Fruit fly (Drosophila melanogaster) whole organism, embryonic: ENCODE results near the gene CG31224.
A peak's percentile ranks its signal among the peaks of the same experiment; 100 is the strongest.

ENCODE experiments used
- Asciz ChIP-seq: fragments of 200-800 bp; sonication (Bioruptor generic); optimal IDR thresholded peaks from 2 replicates; lab custom pipeline; 2017; ENCODE audit warnings: missing biosample characterization, mild to moderate bottlenecking, missing genetic modification characterization, missing genetic modification reagents
- Bdp1 ChIP-seq: fragments of 200-800 bp; sonication (Bioruptor generic); optimal IDR thresholded peaks from 3 replicates; lab custom pipeline; 2016; ENCODE audit warnings: missing biosample characterization, missing genetic modification characterization
- Bgb ChIP-seq: fragments of 200-800 bp; sonication (Bioruptor generic); IDR thresholded peaks from 2 replicates; pipeline ENCODE4 v1.3.6; 2022; ENCODE audit warnings: missing biosample characterization, missing genetic modification characterization; ENCODE audit not compliant: partially characterized antibody
- CG1024 ChIP-seq: fragments of 200-800 bp; sonication (Bioruptor generic); IDR thresholded peaks from 2 replicates; pipeline ENCODE4 v1.3.6; 2022; ENCODE audit warnings: missing biosample characterization, missing genetic modification characterization
- CG12391 ChIP-seq: fragments of 200-800 bp; sonication (Bioruptor generic); optimal IDR thresholded peaks from 3 replicates; lab custom pipeline; 2018; ENCODE audit warnings: missing biosample characterization, mild to moderate bottlenecking, missing genetic modification characterization, moderate library complexity
- CG12659 ChIP-seq: fragments of 200-800 bp; sonication (Bioruptor generic); optimal IDR thresholded peaks from 3 replicates; lab custom pipeline; 2017; ENCODE audit warnings: mild to moderate bottlenecking, missing biosample characterization, missing genetic modification reagents, missing genetic modification characterization
- CG15514 ChIP-seq: fragments of 200-800 bp; sonication (Bioruptor generic); optimal IDR thresholded peaks from 3 replicates; lab custom pipeline; 2017; ENCODE audit warnings: missing biosample characterization, missing genetic modification characterization, mild to moderate bottlenecking, moderate library complexity, missing genetic modification reagents
- CG17385 ChIP-seq: fragments of 200-800 bp; sonication (Bioruptor generic); optimal IDR thresholded peaks from 3 replicates; lab custom pipeline; 2018; ENCODE audit warnings: missing biosample characterization, mild to moderate bottlenecking, missing genetic modification characterization
- CG18011 ChIP-seq: fragments of 200-800 bp; sonication (Bioruptor generic); optimal IDR thresholded peaks from 2 replicates; lab custom pipeline; 2017; ENCODE audit warnings: missing biosample characterization, missing genetic modification characterization, mild to moderate bottlenecking, moderate library complexity, missing genotype
- CG32772 ChIP-seq: fragments of 200-800 bp; sonication (Bioruptor generic); IDR thresholded peaks from 2 replicates; pipeline ENCODE4 v1.3.6; 2022; ENCODE audit warnings: missing biosample characterization, missing genetic modification characterization
- CG42726 ChIP-seq: fragments of 200-800 bp; sonication (Bioruptor generic); IDR thresholded peaks from 2 replicates; pipeline ENCODE4 v1.3.6; 2022; ENCODE audit warnings: missing biosample characterization, missing genetic modification characterization; ENCODE audit not compliant: partially characterized antibody
- CG6254 ChIP-seq: fragments of 200-800 bp; sonication (Bioruptor generic); optimal IDR thresholded peaks from 3 replicates; lab custom pipeline; 2017; ENCODE audit warnings: mild to moderate bottlenecking, missing biosample characterization, missing genetic modification reagents, missing genetic modification characterization
- CG6654 ChIP-seq: fragments of 200-800 bp; sonication (Bioruptor generic); optimal IDR thresholded peaks from 2 replicates; lab custom pipeline; 2017; ENCODE audit warnings: missing biosample characterization, mild to moderate bottlenecking, missing genetic modification characterization
- CG7372 ChIP-seq: fragments of 200-800 bp; sonication (Bioruptor generic); IDR thresholded peaks from 2 replicates; pipeline ENCODE4 v1.3.6; 2022; ENCODE audit warnings: missing biosample characterization, missing genetic modification characterization
- Dip3 ChIP-seq: fragments of 200-800 bp; sonication (Bioruptor generic); optimal IDR thresholded peaks from 3 replicates; lab custom pipeline; 2016; ENCODE audit warnings: missing biosample characterization, missing genetic modification characterization
- Drgx ChIP-seq: fragments of 200-800 bp; sonication (Bioruptor generic); IDR thresholded peaks from 2 replicates; pipeline ENCODE4 v1.3.6; 2022; ENCODE audit warnings: missing biosample characterization, missing genetic modification characterization
- Fer1 ChIP-seq: fragments of 200-800 bp; sonication (Bioruptor generic); optimal IDR thresholded peaks from 2 replicates; lab custom pipeline; 2017; ENCODE audit warnings: missing biosample characterization, mild to moderate bottlenecking, missing genetic modification characterization
- HHEX ChIP-seq: fragments of 200-800 bp; sonication (Bioruptor generic); optimal IDR thresholded peaks from 3 replicates; lab custom pipeline; 2017; ENCODE audit warnings: missing biosample characterization, mild to moderate bottlenecking, missing genetic modification characterization, missing genetic modification reagents
- HLH54F ChIP-seq: fragments of 200-800 bp; sonication (Bioruptor generic); optimal IDR thresholded peaks from 3 replicates; lab custom pipeline; 2016; ENCODE audit warnings: missing biosample characterization, missing genetic modification characterization
- HmgZ ChIP-seq: fragments of 200-800 bp; sonication (Bioruptor generic); optimal IDR thresholded peaks from 2 replicates; lab custom pipeline; 2018; ENCODE audit warnings: missing biosample characterization, mild to moderate bottlenecking, missing genetic modification characterization
- Hr51 ChIP-seq, 2 experiments: fragments of 200-800 bp; sonication (Bioruptor generic); optimal IDR thresholded peaks; 2 replicates in 1 of 2; 3 replicates in 1 of 2; lab custom pipeline; 2016 to 2018; ENCODE audit warnings: missing biosample characterization in 2 of 2, missing genetic modification characterization in 2 of 2, mild to moderate bottlenecking in 1 of 2, moderate library complexity in 1 of 2
- NFAT ChIP-seq: fragments of 200-800 bp; sonication (Bioruptor generic); IDR thresholded peaks from 2 replicates; pipeline ENCODE4 v1.3.6; 2022; ENCODE audit warnings: missing biosample characterization, missing genetic modification characterization
- Oaz ChIP-seq: fragments of 200-800 bp; sonication (Bioruptor generic); IDR thresholded peaks from 2 replicates; pipeline ENCODE4 v1.3.6; 2022; ENCODE audit warnings: missing biosample characterization, missing genetic modification characterization
- Oli ChIP-seq: fragments of 200-800 bp; sonication (Bioruptor generic); optimal IDR thresholded peaks from 2 replicates; lab custom pipeline; 2018; ENCODE audit warnings: missing biosample characterization, mild to moderate bottlenecking, missing genetic modification characterization, moderate library complexity
- abd-A ChIP-seq: fragments of 200-800 bp; sonication (Bioruptor generic); optimal IDR thresholded peaks from 3 replicates; lab custom pipeline; 2019; ENCODE audit warnings: missing biosample characterization, mild to moderate bottlenecking, missing genetic modification characterization, moderate library complexity
- bcd ChIP-seq: fragments of 200-800 bp; sonication (Bioruptor generic); optimal IDR thresholded peaks from 2 replicates; lab custom pipeline; 2017; ENCODE audit warnings: missing biosample characterization, mild to moderate bottlenecking, missing genetic modification characterization
- bowl ChIP-seq: fragments of 200-800 bp; sonication (Bioruptor generic); IDR thresholded peaks from 2 replicates; pipeline ENCODE4 v1.3.6; 2022; ENCODE audit warnings: missing biosample characterization, missing genetic modification characterization
- cas ChIP-seq: fragments of 200-800 bp; sonication (Bioruptor generic); IDR thresholded peaks from 2 replicates; pipeline ENCODE4 v1.3.6; 2022; ENCODE audit warnings: missing biosample characterization, missing genetic modification characterization
- crp ChIP-seq, 2 experiments: fragments of 200-800 bp; sonication (Bioruptor generic); optimal IDR thresholded peaks; 2 replicates in 1 of 2; 3 replicates in 1 of 2; lab custom pipeline; 2017; ENCODE audit warnings: missing biosample characterization in 2 of 2, missing genetic modification characterization in 2 of 2, mild to moderate bottlenecking in 1 of 2, moderate library complexity in 1 of 2
- exex ChIP-seq: fragments of 200-800 bp; sonication (Bioruptor generic); optimal IDR thresholded peaks from 4 replicates; lab custom pipeline; 2018; ENCODE audit warnings: missing biosample characterization, mild to moderate bottlenecking, missing genetic modification characterization, moderate library complexity
- eyg ChIP-seq: fragments of 200-800 bp; sonication (Bioruptor generic); optimal IDR thresholded peaks from 3 replicates; lab custom pipeline; 2016; ENCODE audit warnings: missing biosample characterization, missing genetic modification characterization
- ham ChIP-seq: fragments of 200-800 bp; sonication (Bioruptor generic); IDR thresholded peaks from 2 replicates; pipeline ENCODE4 v1.3.6; 2022; ENCODE audit warnings: missing biosample characterization, missing genetic modification characterization
- her ChIP-seq: fragments of 200-800 bp; sonication (Bioruptor generic); optimal IDR thresholded peaks from 2 replicates; lab custom pipeline; 2016; ENCODE audit warnings: missing biosample characterization, missing genetic modification characterization
- jing ChIP-seq: fragments of 200-800 bp; sonication (Bioruptor generic); optimal IDR thresholded peaks from 2 replicates; lab custom pipeline; 2018; ENCODE audit warnings: missing biosample characterization, mild to moderate bottlenecking, missing genetic modification characterization
- nerfin-1 ChIP-seq: fragments of 200-800 bp; sonication (Bioruptor generic); optimal IDR thresholded peaks from 3 replicates; lab custom pipeline; 2019; ENCODE audit warnings: missing biosample characterization, mild to moderate bottlenecking, missing genetic modification characterization, moderate library complexity
- onecut ChIP-seq: fragments of 200-800 bp; sonication (Bioruptor generic); IDR thresholded peaks from 2 replicates; pipeline ENCODE4 v1.3.6; 2022; ENCODE audit warnings: missing biosample characterization, missing genetic modification characterization
- slou ChIP-seq: fragments of 200-800 bp; sonication (Bioruptor generic); optimal IDR thresholded peaks from 3 replicates; lab custom pipeline; 2016; ENCODE audit warnings: missing biosample characterization, missing genetic modification characterization
- slp2 ChIP-seq: fragments of 200-800 bp; sonication (Bioruptor generic); optimal IDR thresholded peaks from 2 replicates; lab custom pipeline; 2016; ENCODE audit warnings: missing biosample characterization, missing genetic modification characterization
- unc-4 ChIP-seq: fragments of 200-800 bp; sonication (Bioruptor generic); IDR thresholded peaks from 2 replicates; pipeline ENCODE4 v1.3.6; 2022; ENCODE audit warnings: missing biosample characterization, missing genetic modification characterization; ENCODE audit not compliant: partially characterized antibody
- wdn ChIP-seq: fragments of 200-800 bp; sonication (Bioruptor generic); IDR thresholded peaks from 2 replicates; pipeline ENCODE4 v1.3.6; 2022; ENCODE audit warnings: missing biosample characterization, missing genetic modification characterization

CG31224 gene

DNA sequence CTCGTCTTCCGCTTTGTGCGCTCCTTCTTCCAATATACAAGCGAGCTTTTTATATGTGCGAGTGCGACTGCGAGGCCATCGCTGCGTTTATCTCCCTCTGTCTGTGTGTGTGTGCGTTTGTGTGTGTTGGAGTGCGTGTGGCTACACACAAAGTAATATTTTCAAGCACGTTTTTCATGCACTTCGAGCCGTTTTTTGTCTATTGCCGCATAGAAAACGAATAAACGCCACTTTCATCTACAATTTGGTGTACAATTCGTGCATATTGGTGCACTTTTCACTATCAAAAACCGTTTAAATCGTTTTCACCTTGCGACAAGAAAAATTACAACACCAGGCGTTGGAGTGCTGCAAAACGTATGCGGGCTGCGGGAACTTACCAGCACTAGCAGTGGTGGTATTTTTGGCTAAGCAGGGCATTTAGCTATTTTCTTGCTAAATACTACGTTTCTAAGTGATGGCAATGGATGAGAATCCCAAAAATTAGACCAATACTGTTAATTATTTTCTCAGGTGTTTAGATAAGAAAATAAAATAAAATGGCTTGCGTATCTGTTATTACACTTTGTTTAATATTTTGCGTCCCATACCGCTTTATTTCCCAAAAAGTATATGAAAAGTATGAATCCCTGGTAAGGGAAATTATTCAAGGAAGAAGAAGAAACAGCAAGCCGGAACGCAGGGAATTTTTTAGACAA lies at the start of gene CG31224, which contains the start of gene CstF64 (continued):
- peak; percentile 79 for TF ChIP-seq bcd
- TF ChIP-seq CG6654: peak; percentile 42
- TF ChIP-seq CG15514 (GFP tag; lab: Kevin White, UChicago): peak; percentile 70
- TF ChIP-seq Bdp1 (GFP tag; lab: Kevin White, UChicago): peak; percentile 81
- no peak for TF ChIP-seq abd-A (tag; lab: Kevin White, UChicago)
- TF ChIP-seq jing (GFP tag; lab: Kevin White, UChicago): peak; percentile 65
- TF ChIP-seq unc-4: no peak; the same call in 1 of the 2 replicates
- TF ChIP-seq Fer1 (GFP tag; lab: Kevin White, UChicago): peak; percentile 84
- TF ChIP-seq Drgx (GFP tag; lab: Robert Waterston, UW): peak; percentile 63
- TF ChIP-seq cas: peak; percentile 51; the same call in 1 of the 2 replicates
- peak; percentile 15; the same call in 1 of the 2 replicates for TF ChIP-seq onecut (GFP tag; lab: Robert Waterston, UW)
- peak; percentile 85 for TF ChIP-seq HHEX (GFP tag; lab: Kevin White, UChicago)
- peak; percentile 86 for TF ChIP-seq nerfin-1 (tag; lab: Kevin White, UChicago)
- peak; percentile 37 for TF ChIP-seq Asciz (GFP tag; lab: Kevin White, UChicago)
- peak; percentile 90 for TF ChIP-seq CG12659 (GFP tag; lab: Kevin White, UChicago)
- no peak for TF ChIP-seq CG18011
- peak; percentile 67 for TF ChIP-seq slou (GFP tag; lab: Kevin White, UChicago)
- peak; percentile 71 for TF ChIP-seq her (GFP tag; lab: Kevin White, UChicago)
- peak; percentile 63; the same call in 1 of the 2 replicates for TF ChIP-seq Oaz (GFP tag; lab: Robert Waterston, UW)
- no peak for TF ChIP-seq ham (GFP tag; lab: Robert Waterston, UW)
- no peak for TF ChIP-seq Bgb
- TF ChIP-seq CG7372: peak; percentile 73
- TF ChIP-seq crp (GFP tag; optimal IDR thresholded peaks at IDR 0.05; lab: Kevin White, UChicago): peak in 1 of 2 experiments; percentile 63
- peak; percentile 26 for TF ChIP-seq CG6254 (GFP tag; lab: Kevin White, UChicago)
- peak in 1 of 2 experiments; percentile 89 for TF ChIP-seq Hr51 (GFP tag; optimal IDR thresholded peaks at IDR 0.05; lab: Kevin White, UChicago)
- peak; percentile 45; the same call in 1 of the 2 replicates for TF ChIP-seq CG1024
- TF ChIP-seq exex: peak; percentile 50
- TF ChIP-seq Oli: peak; percentile 64
- peak; percentile 98 for TF ChIP-seq CG17385
- peak; percentile 88 for TF ChIP-seq CG12391 (tag; lab: Kevin White, UChicago)
- TF ChIP-seq slp2 (GFP tag; lab: Kevin White, UChicago): peak; percentile 79
- TF ChIP-seq HLH54F (GFP tag; lab: Kevin White, UChicago): peak; percentile 94
- peak; percentile 72 for TF ChIP-seq wdn (GFP tag; lab: Robert Waterston, UW)
- peak; percentile 76 for TF ChIP-seq NFAT
- TF ChIP-seq eyg (GFP tag; lab: Kevin White, UChicago): peak; percentile 76
- TF ChIP-seq bowl: no peak
- TF ChIP-seq HmgZ (tag; lab: Kevin White, UChicago): peak; percentile 79
- peak; percentile 77 for TF ChIP-seq CG32772 (GFP tag; lab: Robert Waterston, UW)
- TF ChIP-seq CG42726: no peak
- peak; percentile 89 for TF ChIP-seq Dip3
